Worm (Caenorhabditis elegans): ENCODE results near the gene cct-7.

The cct-7 gene

DNA sequence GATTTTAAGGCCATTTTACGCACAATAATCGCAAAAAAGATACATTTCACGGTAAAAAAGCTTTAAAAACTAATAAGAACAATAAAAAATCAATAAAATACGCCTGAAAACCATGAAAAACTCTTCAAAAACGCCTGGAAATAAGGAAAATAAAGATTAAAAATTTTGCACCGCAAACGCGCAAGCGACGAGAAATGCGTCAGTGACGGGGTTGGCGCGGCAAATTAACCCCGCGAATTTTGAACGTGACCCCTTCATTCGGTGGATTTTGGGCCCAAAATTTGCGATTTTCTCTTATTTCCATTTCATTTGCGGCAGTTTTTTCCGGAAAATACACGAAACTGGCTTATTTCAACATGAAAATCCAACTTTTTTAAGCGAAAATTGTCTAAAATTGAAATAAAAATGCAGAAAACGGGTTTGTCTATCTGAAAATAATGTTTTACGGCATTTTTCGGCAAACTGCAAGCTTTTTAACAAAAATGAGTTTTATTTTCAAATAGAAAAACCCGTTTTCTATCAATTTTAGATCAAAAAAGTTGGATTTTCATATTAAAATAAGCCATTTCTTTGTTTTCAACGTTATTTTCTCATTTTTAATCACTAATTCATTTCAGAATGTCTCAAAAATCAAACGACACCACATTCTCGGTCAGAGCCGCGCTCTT lies 3.3 kb upstream of the cct-7 start, which contains the start of gene knl-3 (continued):
- TF ChIP-seq ceh-22 (tag; optimal IDR thresholded peaks at IDR 0.05) (no peak), ceh-2 (tag; optimal IDR thresholded peaks at IDR 0.05) (peak; percentile 70), npax-4 (tag; optimal IDR thresholded peaks at IDR 0.05) (no peak), ref-2 (tag; optimal IDR thresholded peaks at IDR 0.05) (peak; percentile 61), tbx-2 (tag; optimal IDR thresholded peaks at IDR 0.05) (peak; percentile 54), ceh-48 (tag; optimal IDR thresholded peaks at IDR 0.05) (peak; percentile 68), ceh-19 (GFP tag; optimal IDR thresholded peaks at IDR 0.05) (peak; percentile 63), Y22D7AL.16 (tag; optimal IDR thresholded peaks at IDR 0.05) (peak; percentile 62), unc-86 (tag; optimal IDR thresholded peaks at IDR 0.05) (peak; percentile 67), ceh-45 (GFP tag; IDR thresholded peaks at IDR 0.05) (peak; percentile 56; the same call in 1 of the 2 replicates), rnt-1 (tag; optimal IDR thresholded peaks at IDR 0.05) (peak; percentile 53), fkh-10 (GFP tag; optimal IDR thresholded peaks at IDR 0.05) (peak; percentile 49), dve-1 (tag; optimal IDR thresholded peaks at IDR 0.05) (peak; percentile 66), ets-4 (tag; optimal IDR thresholded peaks at IDR 0.05) (peak; percentile 7), ahr-1 (tag; optimal IDR thresholded peaks at IDR 0.05) (peak; percentile 12), hlh-6 (tag; optimal IDR thresholded peaks at IDR 0.05) (no peak), madf-2 (tag; optimal IDR thresholded peaks at IDR 0.05) (peak; percentile 53), hlh-13 (GFP tag; optimal IDR thresholded peaks at IDR 0.05) (peak; percentile 51), nhr-11 (tag; optimal IDR thresholded peaks at IDR 0.05) (no peak), sox-2 (GFP tag; IDR thresholded peaks at IDR 0.05) (no peak), T23F11.4 (GFP tag; optimal IDR thresholded peaks at IDR 0.05) (peak; percentile 27), dmd-4 (tag; optimal IDR thresholded peaks at IDR 0.05; ENCODE audit: borderline replicate concordance) (no peak), hlh-15 (tag; optimal IDR thresholded peaks at IDR 0.05) (no peak)

- no peak for TF ChIP-seq odd-2 (tag; optimal IDR thresholded peaks at IDR 0.05)
Observed at ce11 chrV:1869682-1870081, 2.4 kb upstream of the cct-7 start, which contains the start of gene T10B5.3. Gene T10B5.3 (minus strand): TSS chrV:1869782.

- TF ChIP-seq npax-4 (tag; optimal IDR thresholded peaks at IDR 0.05) (no peak), zip-5 (tag; optimal IDR thresholded peaks at IDR 0.05) (no peak), ceh-9 (tag; optimal IDR thresholded peaks at IDR 0.05) (no peak), ets-4 (tag; optimal IDR thresholded peaks at IDR 0.05) (no peak), fkh-6 (tag; optimal IDR thresholded peaks at IDR 0.05) (no peak), odd-2 (tag; optimal IDR thresholded peaks at IDR 0.05) (no peak), lim-6 (tag; optimal IDR thresholded peaks at IDR 0.05) (no peak), C08G9.2 (tag; optimal IDR thresholded peaks at IDR 0.05) (no peak), unc-86 (tag; optimal IDR thresholded peaks at IDR 0.05) (no peak), sox-2 (GFP tag; IDR thresholded peaks at IDR 0.05) (no peak), ceh-45 (GFP tag; IDR thresholded peaks at IDR 0.05) (no peak), C38D4.7 (GFP tag; optimal IDR thresholded peaks at IDR 0.05) (no peak), ceh-6 (GFP tag; optimal IDR thresholded peaks at IDR 0.05) (no peak)
Observed at ce11 chrV:1870515-1870940, 1.5 kb upstream of the cct-7 start.

ce11 chrV:1874827-1875226 lies 2.8 kb downstream of the cct-7 start:
- no peak for TF ChIP-seq ets-4 (tag; optimal IDR thresholded peaks at IDR 0.05)
- no peak for TF ChIP-seq Y22D7AL.16 (tag; optimal IDR thresholded peaks at IDR 0.05)
- TF ChIP-seq ceh-19 (GFP tag; optimal IDR thresholded peaks at IDR 0.05) = no peak
- TF ChIP-seq ztf-16 (tag; optimal IDR thresholded peaks at IDR 0.05) = no peak
- no peak for TF ChIP-seq C38D4.7 (GFP tag; optimal IDR thresholded peaks at IDR 0.05)
- TF ChIP-seq hlh-6 (tag; optimal IDR thresholded peaks at IDR 0.05) = no peak

ce11 chrV:1875497-1875988 lies 3.5 kb downstream of the cct-7 start:
- TF ChIP-seq elt-2 (tag; optimal IDR thresholded peaks at IDR 0.05) (peak; percentile 71), ceh-31 (tag; optimal IDR thresholded peaks at IDR 0.05) (peak; percentile 64), unc-42 (tag; optimal IDR thresholded peaks at IDR 0.05) (no peak), C38D4.7 (GFP tag; optimal IDR thresholded peaks at IDR 0.05) (peak; percentile 48), pag-3 (tag; optimal IDR thresholded peaks at IDR 0.05; ENCODE audit: borderline replicate concordance) (no peak), pat-9 (tag; optimal IDR thresholded peaks at IDR 0.05) (peak; percentile 30), ceh-45 (GFP tag; IDR thresholded peaks at IDR 0.05) (no peak), dve-1 (tag; optimal IDR thresholded peaks at IDR 0.05) (no peak), pqm-1 (tag; optimal IDR thresholded peaks at IDR 0.05) (no peak), rnt-1 (tag; optimal IDR thresholded peaks at IDR 0.05) (no peak), unc-55 (GFP tag; optimal IDR thresholded peaks at IDR 0.05) (no peak), ceh-6 (GFP tag; optimal IDR thresholded peaks at IDR 0.05) (no peak), nhr-232 (tag; optimal IDR thresholded peaks at IDR 0.05) (no peak), madf-2 (tag; optimal IDR thresholded peaks at IDR 0.05) (peak; percentile 1), dmd-4 (tag; optimal IDR thresholded peaks at IDR 0.05; ENCODE audit: borderline replicate concordance) (peak; percentile 20), zip-5 (tag; optimal IDR thresholded peaks at IDR 0.05) (peak; percentile 51), lim-6 (tag; optimal IDR thresholded peaks at IDR 0.05) (peak; percentile 4), ttx-3 (tag; optimal IDR thresholded peaks at IDR 0.05) (no peak), eyg-1 (tag; optimal IDR thresholded peaks at IDR 0.05) (no peak), pros-1 (tag; optimal IDR thresholded peaks at IDR 0.05) (no peak)
